Fruit fly (Drosophila melanogaster): ENCODE results near the gene CG1792.

CG1792 gene

DNA sequence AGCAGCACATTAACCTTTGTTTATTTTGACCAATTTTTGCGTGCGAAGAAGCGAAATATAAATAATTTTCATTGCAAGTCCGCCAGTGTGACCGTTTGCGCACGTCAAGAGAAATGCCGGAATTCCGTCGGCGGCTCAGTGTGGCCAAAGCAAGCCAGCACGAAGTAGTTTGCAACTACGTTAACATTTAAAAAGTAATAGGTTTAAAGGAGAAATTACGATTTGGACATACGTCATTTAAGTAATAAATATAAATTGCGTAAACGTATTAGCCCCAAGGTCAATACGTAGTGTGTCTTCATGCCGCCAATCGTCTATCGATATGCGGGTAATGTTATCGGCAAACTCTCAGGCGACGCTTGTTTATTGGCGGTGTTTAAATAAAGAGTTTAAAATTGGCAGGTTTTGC lies 35.5 kb upstream of the CG1792 start, which contains the start of the genes pygo and rod (continued):
- TF ChIP-seq CG6654 (GFP tag; optimal IDR thresholded peaks at IDR 0.05) (no peak), sim (GFP tag; IDR thresholded peaks at IDR 0.05) (no peak), CG12155 (GFP tag; optimal IDR thresholded peaks at IDR 0.05) (no peak), CG2116 (GFP tag; optimal IDR thresholded peaks at IDR 0.05) (peak; percentile 95), sisA (GFP tag; IDR thresholded peaks at IDR 0.05) (no peak), CG14014 (GFP tag; IDR thresholded peaks at IDR 0.05) (no peak), p53 (GFP tag; optimal IDR thresholded peaks at IDR 0.05) (peak; percentile 39), CG3407 (GFP tag; optimal IDR thresholded peaks at IDR 0.05) (no peak), dysf (GFP tag; IDR thresholded peaks at IDR 0.05) (no peak), NFAT (GFP tag; IDR thresholded peaks at IDR 0.05) (no peak), onecut (GFP tag; IDR thresholded peaks at IDR 0.05) (no peak), HLH4C (GFP tag; IDR thresholded peaks at IDR 0.05; ENCODE audit: partially characterized antibody) (peak; percentile 72), CG14050 (GFP tag; IDR thresholded peaks at IDR 0.05) (no peak), ERR (GFP tag; optimal IDR thresholded peaks at IDR 0.05) (no peak), row (GFP tag; IDR thresholded peaks at IDR 0.05) (peak; percentile 22; the same call in 1 of the 3 replicates), CG3163 (GFP tag; optimal IDR thresholded peaks at IDR 0.05) (no peak), Med (GFP tag) (peak; percentile 78), CG10366 (GFP tag; IDR thresholded peaks at IDR 0.05) (no peak), CG3847 (GFP tag; IDR thresholded peaks at IDR 0.05) (peak; percentile 35; the same call in 1 of the 2 replicates), CG14860 (GFP tag; IDR thresholded peaks at IDR 0.05; ENCODE audit: partially characterized antibody) (peak; percentile 65), gro (GFP tag; optimal IDR thresholded peaks at IDR 0.05) (no peak), CG3065 (GFP tag; optimal IDR thresholded peaks at IDR 0.05) (no peak), CG11504 (tag; optimal IDR thresholded peaks at IDR 0.05) (no peak), CG32532 (GFP tag; IDR thresholded peaks at IDR 0.05) (no peak), klu (GFP tag; IDR thresholded peaks at IDR 0.05) (no peak), phol (tag; optimal IDR thresholded peaks at IDR 0.05) (peak; percentile 48), CG18764 (GFP tag; optimal IDR thresholded peaks at IDR 0.05) (no peak), Jarid2 (GFP tag; optimal IDR thresholded peaks at IDR 0.05) (no peak), CG9932 (GFP tag; IDR thresholded peaks at IDR 0.05) (no peak), disco-r (GFP tag; optimal IDR thresholded peaks at IDR 0.05) (no peak), gem (tag; optimal IDR thresholded peaks at IDR 0.05) (no peak), CG9609 (GFP tag; optimal IDR thresholded peaks at IDR 0.05) (no peak), Ets97D (GFP tag; optimal IDR thresholded peaks at IDR 0.05) (peak; percentile 61), zen2 (GFP tag; IDR thresholded peaks at IDR 0.05; ENCODE audit: partially characterized antibody) (peak; percentile 30; the same call in 1 of the 3 replicates), gcm2 (GFP tag; optimal IDR thresholded peaks at IDR 0.05) (no peak), CG31365 (tag; optimal IDR thresholded peaks at IDR 0.05) (no peak), CG9817 (tag; optimal IDR thresholded peaks at IDR 0.05) (no peak), ro (GFP tag; IDR thresholded peaks at IDR 0.05) (no peak), CG12659 (GFP tag; optimal IDR thresholded peaks at IDR 0.05) (peak; percentile 56), Camta (GFP tag; optimal IDR thresholded peaks at IDR 0.05) (peak; percentile 0), sens (GFP tag) (peak; percentile 27), ewg (GFP tag; optimal IDR thresholded peaks at IDR 0.05) (no peak), chn (GFP tag; optimal IDR thresholded peaks at IDR 0.05) (no peak), Doc3 (GFP tag; IDR thresholded peaks at IDR 0.05; ENCODE audit: partially characterized antibody) (peak; percentile 64; the same call in 2 of the 3 replicates), dmrt99B (tag; optimal IDR thresholded peaks at IDR 0.05) (no peak), pan (optimal IDR thresholded peaks at IDR 0.05) (no peak), pan (GFP tag; optimal IDR thresholded peaks at IDR 0.05 in 1 of 2, IDR thresholded peaks at IDR 0.05 in 1 of 2) (no peak), NC2β (GFP tag; optimal IDR thresholded peaks at IDR 0.05) (peak; percentile 5), CG5180 (GFP tag; optimal IDR thresholded peaks at IDR 0.05) (no peak), CG2202 (tag; optimal IDR thresholded peaks at IDR 0.05) (no peak), CG16813 (GFP tag; IDR thresholded peaks at IDR 0.05; ENCODE audit: partially characterized antibody) (peak; percentile 67), CG17829 (tag; optimal IDR thresholded peaks at IDR 0.05) (peak; percentile 55)

All from whole organism, embryonic.